Worm (Caenorhabditis elegans) whole organism, early embryonic: ENCODE measurements around the gene Y105C5B.20.

Experiments
- B0310.2 ChIP-seq: sonication (generic microtip); optimal IDR thresholded peaks from 2 replicates; lab custom pipeline; 2016; ENCODE audit warnings: mild to moderate bottlenecking, missing genetic modification characterization, missing compliant biosample characterization
- F13C5.2 ChIP-seq: sonication (generic microtip); optimal IDR thresholded peaks from 2 replicates; lab custom pipeline; 2017; ENCODE audit warnings: mild to moderate bottlenecking, missing genetic modification characterization, inconsistent platforms, missing compliant biosample characterization
- aly-1 ChIP-seq: sonication (generic microtip); optimal IDR thresholded peaks from 2 replicates; lab custom pipeline; 2016; ENCODE audit warnings: missing genetic modification characterization, missing compliant biosample characterization
- ama-1 ChIP-seq: fragments of 150-350 bp; optimal IDR thresholded peaks from 2 replicates; lab custom pipeline; 2014
- ceh-13 ChIP-seq: fragments of 200-800 bp; sonication (Bioruptor generic); optimal IDR thresholded peaks from 2 replicates; lab custom pipeline; 2018; ENCODE audit warnings: mild to moderate bottlenecking, missing genetic modification characterization, missing compliant biosample characterization
- ceh-36 ChIP-seq: sonication (generic microtip); optimal IDR thresholded peaks from 2 replicates; lab custom pipeline; 2016; ENCODE audit warnings: missing genetic modification characterization, inconsistent platforms, missing compliant biosample characterization
- ets-7 ChIP-seq: sonication (generic microtip); optimal IDR thresholded peaks from 2 replicates; lab custom pipeline; 2016; ENCODE audit warnings: missing genotype, missing genetic modification characterization, missing compliant biosample characterization
- flt-1 ChIP-seq: fragments of 200-800 bp; sonication (Bioruptor generic); IDR thresholded peaks from 2 replicates; pipeline ENCODE4 v1.3.6; 2022; ENCODE audit warnings: missing genetic modification characterization, missing compliant biosample characterization
- hmbx-1 ChIP-seq: sonication (generic microtip); optimal IDR thresholded peaks from 2 replicates; lab custom pipeline; 2016; ENCODE audit warnings: mild to moderate bottlenecking, missing genetic modification characterization, missing compliant biosample characterization
- hmg-4 ChIP-seq: fragments of 200-800 bp; sonication (Bioruptor generic); optimal IDR thresholded peaks from 2 replicates; lab custom pipeline; 2018; ENCODE audit warnings: mild to moderate bottlenecking, missing genetic modification characterization, missing compliant biosample characterization
- hnd-1 ChIP-seq: sonication (generic microtip); optimal IDR thresholded peaks from 2 replicates; lab custom pipeline; 2016; ENCODE audit warnings: missing genetic modification characterization, missing compliant biosample characterization
- pes-1 ChIP-seq: fragments of 200-800 bp; sonication (Bioruptor generic); IDR thresholded peaks from 2 replicates; pipeline ENCODE4 v1.3.6; 2022; ENCODE audit warnings: missing genetic modification reagents, missing genetic modification characterization, missing compliant biosample characterization
- scrt-1 ChIP-seq: fragments of 200-800 bp; sonication (Bioruptor generic); IDR thresholded peaks from 2 replicates; pipeline ENCODE4 v1.3.6; 2022; ENCODE audit warnings: missing genetic modification characterization, missing compliant biosample characterization
- sea-1 ChIP-seq: fragments of 200-800 bp; sonication (Bioruptor generic); conservative IDR thresholded peaks from 2 replicates; pipeline ENCODE4 v1.3.6; 2022; ENCODE audit warnings: missing genetic modification characterization, missing compliant biosample characterization
- tbx-11 ChIP-seq: fragments of 200-800 bp; sonication (Bioruptor generic); IDR thresholded peaks from 2 replicates; pipeline ENCODE4 v1.3.6; 2022; ENCODE audit warnings: missing genetic modification characterization, missing compliant biosample characterization
- tbx-37 ChIP-seq: fragments of 200-800 bp; sonication (Bioruptor generic); conservative IDR thresholded peaks from 2 replicates; pipeline ENCODE4 v1.3.6; 2022; ENCODE audit warnings: missing genetic modification reagents, missing genetic modification characterization, missing compliant biosample characterization
- tra-4 ChIP-seq: sonication (generic microtip); optimal IDR thresholded peaks from 2 replicates; lab custom pipeline; 2017; ENCODE audit warnings: missing genetic modification characterization, missing compliant biosample characterization

The Y105C5B.20 gene

ce11 chrIV:15997906-15998305, 3.5 kb upstream of the Y105C5B.20 start:
- TF ChIP-seq hmg-4 (GFP tag; lab: Kevin White, UChicago) (no peak), tra-4 (tag; lab: Kevin White, UChicago) (no peak), ets-7 (no peak), tbx-11 (GFP tag; lab: Robert Waterston, UW) (no peak), B0310.2 (tag; lab: Kevin White, UChicago) (no peak), tbx-37 (GFP tag; lab: Robert Waterston, UW) (no peak), F13C5.2 (tag; lab: Kevin White, UChicago) (no peak), hnd-1 (tag; lab: Kevin White, UChicago) (no peak), pes-1 (GFP tag; lab: Robert Waterston, UW) (no peak)

DNA sequence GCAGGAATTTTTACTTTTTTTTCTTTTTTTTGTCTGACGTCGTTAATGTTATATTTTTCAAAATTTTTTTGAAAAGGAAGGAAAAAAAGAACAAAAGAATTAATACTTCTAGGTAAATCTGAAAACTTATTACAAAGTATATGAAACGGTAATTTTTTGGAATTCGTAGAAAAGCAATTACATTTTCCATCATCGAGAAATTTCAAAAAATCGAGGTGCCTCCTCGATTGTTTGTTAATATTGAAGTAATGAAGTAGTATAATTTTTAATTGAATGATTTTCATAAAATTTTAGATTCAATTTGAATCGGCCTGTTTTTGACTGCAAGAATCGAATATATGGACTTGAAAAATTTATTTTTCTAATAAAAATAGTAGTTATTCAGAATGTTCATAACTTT, 3.0 kb downstream of the Y105C5B.20 start:
- no peak for TF ChIP-seq F13C5.2 (tag; lab: Kevin White, UChicago)
- no peak for TF ChIP-seq ets-7
- TF ChIP-seq hmg-4 (GFP tag; lab: Kevin White, UChicago) = no peak
- no peak for TF ChIP-seq scrt-1 (GFP tag; lab: Robert Waterston, UW)
- no peak for TF ChIP-seq ceh-36 (tag; lab: Kevin White, UChicago)
- TF ChIP-seq sea-1 (GFP tag; lab: Robert Waterston, UW) = no peak
- no peak for TF ChIP-seq tra-4 (tag; lab: Kevin White, UChicago)
- TF ChIP-seq tbx-11 (GFP tag; lab: Robert Waterston, UW) = no peak
- no peak for TF ChIP-seq ama-1 (lab: Kevin White, UChicago)
- TF ChIP-seq flt-1 (GFP tag; lab: Robert Waterston, UW) = no peak
- no peak for TF ChIP-seq hmbx-1 (tag; lab: Kevin White, UChicago)
- no peak for TF ChIP-seq hnd-1 (tag; lab: Kevin White, UChicago)
- TF ChIP-seq pes-1 (GFP tag; lab: Robert Waterston, UW) = no peak
- no peak for TF ChIP-seq aly-1 (tag; lab: Kevin White, UChicago)
- no peak for TF ChIP-seq B0310.2 (tag; lab: Kevin White, UChicago)
- TF ChIP-seq tbx-37 (GFP tag; lab: Robert Waterston, UW) = no peak
- TF ChIP-seq ceh-13 = no peak

ce11 chrIV:15983920-15984631, 10.3 kb downstream of the Y105C5B.20 start, which contains the start of gene Y105C5B.19:
Gene Y105C5B.19 (minus strand): TSS chrIV:15983970.
- TF ChIP-seq ets-7 (no peak), tra-4 (tag; lab: Kevin White, UChicago) (no peak), sea-1 (GFP tag; lab: Robert Waterston, UW) (no peak), pes-1 (GFP tag; lab: Robert Waterston, UW) (no peak), scrt-1 (GFP tag; lab: Robert Waterston, UW) (no peak), tbx-37 (GFP tag; lab: Robert Waterston, UW) (no peak), F13C5.2 (tag; lab: Kevin White, UChicago) (peak; percentile 12)

- no peak for TF ChIP-seq tra-4 (tag; lab: Kevin White, UChicago)
- no peak for TF ChIP-seq hmg-4 (GFP tag; lab: Kevin White, UChicago)
- no peak for TF ChIP-seq aly-1 (tag; lab: Kevin White, UChicago)
- no peak for TF ChIP-seq scrt-1 (GFP tag; lab: Robert Waterston, UW)
- no peak for TF ChIP-seq ceh-36 (tag; lab: Kevin White, UChicago)
- TF ChIP-seq pes-1 (GFP tag; lab: Robert Waterston, UW) = no peak
- no peak for TF ChIP-seq hmbx-1 (tag; lab: Kevin White, UChicago)
- TF ChIP-seq ceh-13 = no peak
- no peak for TF ChIP-seq flt-1 (GFP tag; lab: Robert Waterston, UW)
- TF ChIP-seq ama-1 (lab: Kevin White, UChicago) = no peak
- TF ChIP-seq hnd-1 (tag; lab: Kevin White, UChicago) = no peak
- TF ChIP-seq B0310.2 (tag; lab: Kevin White, UChicago) = no peak
- no peak for TF ChIP-seq ets-7
- no peak for TF ChIP-seq sea-1 (GFP tag; lab: Robert Waterston, UW)
- no peak for TF ChIP-seq F13C5.2 (tag; lab: Kevin White, UChicago)
- no peak for TF ChIP-seq tbx-11 (GFP tag; lab: Robert Waterston, UW)
- TF ChIP-seq tbx-37 (GFP tag; lab: Robert Waterston, UW) = no peak
These were observed 30.1 kb downstream of the Y105C5B.20 start, which contains the start of gene Y105C5B.18 for ce11 chrIV:15964307-15964706. Gene Y105C5B.18 (plus strand): TSS chrIV:15964607.

DNA sequence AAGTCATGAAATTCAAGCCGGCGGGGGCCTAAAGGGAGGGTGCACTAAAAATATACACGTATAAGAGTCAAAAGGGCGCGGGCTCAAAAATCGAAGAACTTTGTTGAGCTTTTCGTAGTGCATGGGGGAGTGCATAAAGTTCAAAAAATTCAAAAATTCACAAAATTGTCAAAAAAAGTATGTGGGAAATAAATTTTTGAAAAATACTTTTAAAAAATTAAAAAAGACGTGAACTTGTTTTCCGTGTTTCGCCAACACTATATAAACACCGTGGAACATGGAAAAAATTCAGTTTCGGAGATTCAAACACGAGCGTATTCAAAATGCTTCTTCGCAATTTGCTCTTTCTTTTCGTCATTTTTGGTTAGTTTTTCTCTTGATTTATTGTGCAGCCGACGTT, 31.6 kb downstream of the Y105C5B.20 start, which contains the start of gene Y105C5B.17:
Gene Y105C5B.17 (plus strand): TSS at position 301 of the 400 bp plus-strand sequence.
- TF ChIP-seq hmbx-1 (tag; lab: Kevin White, UChicago) (no peak), scrt-1 (GFP tag; lab: Robert Waterston, UW) (no peak), ceh-13 (no peak), tbx-37 (GFP tag; lab: Robert Waterston, UW) (no peak), ceh-36 (tag; lab: Kevin White, UChicago) (no peak), flt-1 (GFP tag; lab: Robert Waterston, UW) (no peak)

DNA sequence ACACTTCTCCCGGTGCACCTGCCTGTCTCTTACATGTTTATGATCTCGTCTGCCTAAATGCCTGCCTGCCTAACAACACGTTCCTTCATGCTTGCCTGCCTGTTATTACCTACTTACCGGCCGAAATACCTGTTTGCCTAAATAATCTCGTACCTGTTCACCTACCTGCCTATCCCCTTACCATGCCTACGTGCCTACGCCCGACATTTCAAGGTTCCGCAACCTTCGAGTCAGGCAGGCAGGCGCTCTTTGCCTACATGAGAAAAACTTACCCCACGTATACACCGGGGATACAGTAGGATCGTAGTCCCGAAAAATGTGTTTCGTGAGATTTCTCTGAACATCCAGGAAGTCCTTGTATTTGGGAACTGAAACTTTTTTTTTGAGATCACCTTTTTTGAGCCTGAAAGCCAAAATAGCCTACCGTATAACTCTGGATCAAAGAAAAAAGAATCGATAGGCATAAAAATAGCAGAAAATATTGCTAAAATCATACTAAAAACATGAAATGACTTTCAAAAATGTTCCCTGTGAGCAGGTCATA, 32.1 kb downstream of the Y105C5B.20 start, which contains the start of gene lgc-19:
Gene lgc-19 (minus strand): TSS at position 494 of the 544 bp plus-strand sequence.
- TF ChIP-seq pes-1 (GFP tag; lab: Robert Waterston, UW) (no peak), hnd-1 (tag; lab: Kevin White, UChicago) (no peak), tbx-11 (GFP tag; lab: Robert Waterston, UW) (no peak), tbx-37 (GFP tag; lab: Robert Waterston, UW) (no peak), sea-1 (GFP tag; lab: Robert Waterston, UW) (no peak), ceh-36 (tag; lab: Kevin White, UChicago) (no peak), hmg-4 (GFP tag; lab: Kevin White, UChicago) (no peak), ceh-13 (no peak), ets-7 (no peak), B0310.2 (tag; lab: Kevin White, UChicago) (no peak), flt-1 (GFP tag; lab: Robert Waterston, UW) (no peak), ama-1 (lab: Kevin White, UChicago) (no peak), scrt-1 (GFP tag; lab: Robert Waterston, UW) (no peak), tra-4 (tag; lab: Kevin White, UChicago) (no peak), aly-1 (tag; lab: Kevin White, UChicago) (no peak), F13C5.2 (tag; lab: Kevin White, UChicago) (no peak)
